Worm (Caenorhabditis elegans) whole organism, L1 larva: ENCODE results near the gene B0244.4.

Experiments
- ama-1 ChIP-seq: fragments of 150-350 bp; optimal IDR thresholded peaks from 2 replicates; lab custom pipeline; 2014
- efl-1 ChIP-seq, 4 experiments: fragments of 150-350 bp; optimal IDR thresholded peaks in 3 of 4; peaks in 1 of 4; 1 replicate in 1 of 4; 2 replicates in 3 of 4; lab custom pipeline; 2014; ENCODE audit warnings: missing biosample characterization in 2 of 4, missing genetic modification characterization in 2 of 4, missing genetic modification reagents in 2 of 4

ce11 chrIII:5757492-5758045, 10.3 kb downstream of the B0244.4 start:
- TF ChIP-seq ama-1 (lab: Kevin White, UChicago) (no peak), efl-1 (optimal IDR thresholded peaks at IDR 0.05; lab: Kevin White, UChicago) (no peak), efl-1 (GFP tag; optimal IDR thresholded peaks at IDR 0.05 in 1 of 2; lab: Kevin White, UChicago) (no peak)
